Worm (Caenorhabditis elegans): ENCODE data around the gene flcn-1.

DNA sequence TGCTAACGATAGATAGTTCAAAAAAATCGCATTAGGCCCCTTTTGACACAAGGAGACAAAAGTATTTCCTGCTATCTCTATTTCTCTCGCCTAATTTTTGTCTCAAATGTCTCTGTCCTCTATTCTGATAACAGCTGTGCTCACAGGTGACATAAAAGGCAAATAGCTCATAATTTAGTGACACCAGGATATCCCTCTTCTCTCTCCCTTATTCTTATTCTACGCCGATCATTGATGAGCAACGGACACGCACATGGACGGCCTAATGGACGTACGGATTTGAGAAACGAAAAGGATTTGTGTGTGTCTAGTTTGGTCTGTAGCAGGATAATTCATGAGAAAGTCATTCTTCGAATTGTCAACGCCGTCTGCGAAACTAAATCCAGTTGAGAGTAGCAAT lies 7.4 kb downstream of the flcn-1 start:
- TF ChIP-seq nhr-28 (tag; optimal IDR thresholded peaks at IDR 0.05) = no peak
- TF ChIP-seq lin-39 (tag; optimal IDR thresholded peaks at IDR 0.05) = no peak
- no peak for TF ChIP-seq lsy-2 (tag; optimal IDR thresholded peaks at IDR 0.05)
- TF ChIP-seq snpc-4 (tag; optimal IDR thresholded peaks at IDR 0.05) = no peak
- TF ChIP-seq nhr-71 (tag; optimal IDR thresholded peaks at IDR 0.05) = no peak
- TF ChIP-seq ceh-82 (tag; optimal IDR thresholded peaks at IDR 0.05) = no peak
- peak in 1 of 2 experiments; percentile 50 for TF ChIP-seq ztf-11 (tag; optimal IDR thresholded peaks at IDR 0.05)
- TF ChIP-seq lin-13 (GFP tag; optimal IDR thresholded peaks at IDR 0.05) = no peak
- no peak for TF ChIP-seq sox-4 (tag; optimal IDR thresholded peaks at IDR 0.05)
- no peak for TF ChIP-seq unc-62 (GFP tag; optimal IDR thresholded peaks at IDR 0.05)
- TF ChIP-seq zag-1 (tag; optimal IDR thresholded peaks at IDR 0.05) = no peak
- TF ChIP-seq grh-1 (GFP tag; IDR thresholded peaks at IDR 0.05) = no peak
- no peak for TF ChIP-seq ceh-90 (tag; optimal IDR thresholded peaks at IDR 0.05)
- TF ChIP-seq rnt-1 (tag; optimal IDR thresholded peaks at IDR 0.05) = no peak

All from whole organism, L1 larva.